Worm (Caenorhabditis elegans) whole organism, L1 larva: ENCODE data around the gene ZC404.1.

Experiments used
- C04F5.9 ChIP-seq: sonication (generic microtip); optimal IDR thresholded peaks from 2 replicates; lab custom pipeline; 2016; ENCODE audit warnings: missing genetic modification characterization, missing compliant biosample characterization
- F16B12.6 ChIP-seq: fragments of 150-350 bp; optimal IDR thresholded peaks from 2 replicates; lab custom pipeline; 2014; ENCODE audit warnings: missing biosample characterization, missing genetic modification characterization
- aha-1 ChIP-seq: fragments of 150-350 bp; optimal IDR thresholded peaks from 2 replicates; lab custom pipeline; 2014; ENCODE audit warnings: missing biosample characterization, missing genetic modification characterization
- alr-1 ChIP-seq: fragments of 200-800 bp; sonication (Bioruptor generic); optimal IDR thresholded peaks from 2 replicates; lab custom pipeline; 2018; ENCODE audit warnings: borderline replicate concordance, mild to moderate bottlenecking, missing genetic modification characterization, missing compliant biosample characterization
- ama-1 ChIP-seq: fragments of 150-350 bp; optimal IDR thresholded peaks from 2 replicates; lab custom pipeline; 2014
- ceh-8 ChIP-seq: fragments of 200-800 bp; sonication (Bioruptor generic); optimal IDR thresholded peaks from 2 replicates; lab custom pipeline; 2018; ENCODE audit warnings: mild to moderate bottlenecking, missing genetic modification characterization, moderate library complexity, missing compliant biosample characterization
- ceh-82 ChIP-seq, 3 experiments: fragments of 150-350 bp in 1 of 3; sonication (generic microtip) in 2 of 3; optimal IDR thresholded peaks; 2 replicates each; lab custom pipeline; 2014 to 2017; ENCODE audit warnings: missing biosample characterization in 3 of 3, missing genetic modification characterization in 3 of 3
- ceh-88 ChIP-seq: fragments of 200-800 bp; sonication (Bioruptor generic); IDR thresholded peaks from 2 replicates; pipeline ENCODE4 v1.3.6; 2022; ENCODE audit warnings: missing genetic modification characterization, missing compliant biosample characterization
- ceh-90 ChIP-seq: sonication (generic microtip); optimal IDR thresholded peaks from 2 replicates; lab custom pipeline; 2016; ENCODE audit warnings: missing genetic modification characterization, missing compliant biosample characterization
- ces-1 ChIP-seq: fragments of 150-350 bp; optimal IDR thresholded peaks from 2 replicates; lab custom pipeline; 2014; ENCODE audit warnings: missing biosample characterization, missing genetic modification reagents, missing genetic modification characterization
- dsc-1 ChIP-seq: sonication (generic microtip); optimal IDR thresholded peaks from 2 replicates; lab custom pipeline; 2016; ENCODE audit warnings: mild to moderate bottlenecking, missing genetic modification characterization, missing compliant biosample characterization
- efl-1 ChIP-seq, 4 experiments: fragments of 150-350 bp; optimal IDR thresholded peaks in 3 of 4; peaks in 1 of 4; 1 replicate in 1 of 4; 2 replicates in 3 of 4; lab custom pipeline; 2014; ENCODE audit warnings: missing biosample characterization in 2 of 4, missing genetic modification characterization in 2 of 4, missing genetic modification reagents in 2 of 4
- egl-27 ChIP-seq, 2 experiments: fragments of 150-350 bp in 1 of 2; sonication (generic microtip); optimal IDR thresholded peaks; 3 replicates each; lab custom pipeline; 2017 to 2018; ENCODE audit warnings: missing biosample characterization in 2 of 2, missing genetic modification characterization in 2 of 2, missing genetic modification reagents in 2 of 2
- elt-2 ChIP-seq: sonication (generic microtip); optimal IDR thresholded peaks from 2 replicates; lab custom pipeline; 2016; ENCODE audit warnings: missing genetic modification characterization, mild to moderate bottlenecking, inconsistent platforms, missing compliant biosample characterization, missing genetic modification reagents
- elt-3 ChIP-seq, 6 experiments: fragments of 150-350 bp in 1 of 6; sonication (generic microtip); optimal IDR thresholded peaks; 2 replicates each; lab custom pipeline; 2017 to 2018; ENCODE audit warnings: missing biosample characterization in 6 of 6, missing genetic modification characterization in 6 of 6, inconsistent platforms in 1 of 6
- fkh-4 ChIP-seq: sonication (generic microtip); optimal IDR thresholded peaks from 2 replicates; lab custom pipeline; 2016; ENCODE audit warnings: missing compliant biosample characterization, missing genetic modification characterization, borderline replicate concordance
- fkh-8 ChIP-seq: sonication (generic microtip); optimal IDR thresholded peaks from 2 replicates; lab custom pipeline; 2016; ENCODE audit warnings: mild to moderate bottlenecking, missing genetic modification characterization, missing compliant biosample characterization
- isw-1 ChIP-seq: fragments of 200-800 bp; sonication (Bioruptor generic); IDR thresholded peaks from 2 replicates; pipeline ENCODE4 v1.3.6; 2022; ENCODE audit warnings: missing genetic modification characterization, missing compliant biosample characterization
- jun-1 ChIP-seq: fragments of 150-350 bp; optimal IDR thresholded peaks from 2 replicates; lab custom pipeline; 2014; ENCODE audit warnings: missing biosample characterization, missing genetic modification reagents, missing genetic modification characterization
- lin-13 ChIP-seq: fragments of 150-350 bp; optimal IDR thresholded peaks from 2 replicates; lab custom pipeline; 2014; ENCODE audit warnings: missing biosample characterization, missing genetic modification reagents, missing genetic modification characterization
- lin-14 ChIP-seq: fragments of 200-800 bp; sonication (Bioruptor generic); optimal IDR thresholded peaks from 2 replicates; lab custom pipeline; 2018; ENCODE audit warnings: mild to moderate bottlenecking, missing genetic modification characterization, moderate library complexity, missing compliant biosample characterization
- mdl-1 ChIP-seq, 2 experiments: fragments of 150-350 bp; optimal IDR thresholded peaks; 2 replicates each; lab custom pipeline; 2014 to 2017; ENCODE audit warnings: missing biosample characterization in 2 of 2, missing genetic modification characterization in 2 of 2, inconsistent platforms in 1 of 2
- nhr-11 ChIP-seq: fragments of 150-350 bp; optimal IDR thresholded peaks from 2 replicates; lab custom pipeline; 2014; ENCODE audit warnings: missing biosample characterization, missing genetic modification characterization
- nhr-20 ChIP-seq: sonication (generic microtip); optimal IDR thresholded peaks from 2 replicates; lab custom pipeline; 2016; ENCODE audit warnings: mild to moderate bottlenecking, missing genetic modification characterization, missing compliant biosample characterization
- nhr-28 ChIP-seq: fragments of 150-350 bp; optimal IDR thresholded peaks from 2 replicates; lab custom pipeline; 2014; ENCODE audit warnings: missing biosample characterization, missing genetic modification characterization
- nhr-47 ChIP-seq: sonication (generic microtip); optimal IDR thresholded peaks from 2 replicates; lab custom pipeline; 2016; ENCODE audit warnings: mild to moderate bottlenecking, missing genetic modification characterization, moderate library complexity, missing compliant biosample characterization
- nhr-71 ChIP-seq: sonication (generic microtip); optimal IDR thresholded peaks from 2 replicates; lab custom pipeline; 2016; ENCODE audit warnings: mild to moderate bottlenecking, missing genetic modification characterization, moderate library complexity, missing compliant biosample characterization
- nhr-76 ChIP-seq: sonication (generic microtip); optimal IDR thresholded peaks from 2 replicates; lab custom pipeline; 2017; ENCODE audit warnings: missing biosample characterization, missing genetic modification characterization
- nhr-77 ChIP-seq: fragments of 150-350 bp; optimal IDR thresholded peaks from 2 replicates; lab custom pipeline; 2014; ENCODE audit warnings: missing biosample characterization, missing genetic modification characterization
- nhr-90 ChIP-seq: sonication (generic microtip); optimal IDR thresholded peaks from 2 replicates; lab custom pipeline; 2016; ENCODE audit warnings: mild to moderate bottlenecking, missing genetic modification characterization, missing compliant biosample characterization; ENCODE audit not compliant: poor library complexity
- pag-3 ChIP-seq: sonication (generic microtip); optimal IDR thresholded peaks from 2 replicates; lab custom pipeline; 2017; ENCODE audit warnings: missing genetic modification characterization, mild to moderate bottlenecking, missing compliant biosample characterization, antibody characterized with exemption, borderline replicate concordance; ENCODE audit not compliant: insufficient read depth
- rnt-1 ChIP-seq: sonication (generic microtip); optimal IDR thresholded peaks from 2 replicates; lab custom pipeline; 2016; ENCODE audit warnings: mild to moderate bottlenecking, missing genetic modification characterization, moderate library complexity, missing compliant biosample characterization
- skn-1 ChIP-seq: fragments of 150-350 bp; optimal IDR thresholded peaks from 2 replicates; lab custom pipeline; 2014; ENCODE audit warnings: missing biosample characterization, missing genetic modification characterization
- snpc-4 ChIP-seq: fragments of 150-350 bp; optimal IDR thresholded peaks from 2 replicates; lab custom pipeline; 2014; ENCODE audit warnings: missing biosample characterization, missing genetic modification characterization
- snu-23 ChIP-seq: sonication (generic microtip); optimal IDR thresholded peaks from 2 replicates; lab custom pipeline; 2016; ENCODE audit warnings: missing genetic modification characterization, missing compliant biosample characterization
- sox-4 ChIP-seq: sonication (generic microtip); optimal IDR thresholded peaks from 2 replicates; lab custom pipeline; 2016; ENCODE audit warnings: missing genetic modification characterization, missing compliant biosample characterization
- sptf-1 ChIP-seq: fragments of 150-350 bp; optimal IDR thresholded peaks from 2 replicates; lab custom pipeline; 2014; ENCODE audit warnings: missing biosample characterization, missing genetic modification characterization
- xbp-1 ChIP-seq: sonication (generic microtip); optimal IDR thresholded peaks from 2 replicates; lab custom pipeline; 2016; ENCODE audit warnings: missing genetic modification characterization, missing compliant biosample characterization
- zag-1 ChIP-seq: fragments of 150-350 bp; optimal IDR thresholded peaks from 2 replicates; lab custom pipeline; 2014; ENCODE audit warnings: missing biosample characterization, missing genetic modification characterization
- ztf-4 ChIP-seq: fragments of 150-350 bp; optimal IDR thresholded peaks from 2 replicates; lab custom pipeline; 2014; ENCODE audit warnings: missing biosample characterization, missing genetic modification characterization

Gene ZC404.1

ce11 chrV:6768452-6768929, 25.5 kb upstream of the ZC404.1 start, which contains the start of the genes T25F10.1 and clik-1 (continued):
- no peak for TF ChIP-seq isw-1 (GFP tag; lab: Robert Waterston, UW)
- TF ChIP-seq nhr-11, result no peak
- TF ChIP-seq pag-3 (tag; lab: Kevin White, UChicago), result peak; percentile 97
- TF ChIP-seq F16B12.6 (tag; lab: Kevin White, UChicago), result no peak
- TF ChIP-seq lin-13 (GFP tag; lab: Kevin White, UChicago), result no peak

ce11 chrV:6769440-6769839, 24.5 kb upstream of the ZC404.1 start:
- peak; percentile 55 for TF ChIP-seq fkh-4 (tag; lab: Kevin White, UChicago)
- TF ChIP-seq ces-1, result no peak
- no peak for TF ChIP-seq nhr-77 (tag; lab: Kevin White, UChicago)
- TF ChIP-seq dsc-1 (tag; lab: Kevin White, UChicago), result peak; percentile 92
- no peak for TF ChIP-seq ceh-90 (tag; lab: Kevin White, UChicago)
- peak; percentile 21 for TF ChIP-seq snu-23 (GFP tag; lab: Kevin White, UChicago)
- peak; percentile 31 for TF ChIP-seq lin-14 (GFP tag; lab: Kevin White, UChicago)
- TF ChIP-seq rnt-1 (tag; lab: Kevin White, UChicago), result peak; percentile 34
- no peak for TF ChIP-seq aha-1 (tag; lab: Kevin White, UChicago)
- no peak for TF ChIP-seq ztf-4
- TF ChIP-seq skn-1, result no peak
- no peak for TF ChIP-seq alr-1
- no peak for TF ChIP-seq jun-1
- TF ChIP-seq, all 84 proteins: peak for 5

- TF ChIP-seq nhr-90 (tag; lab: Kevin White, UChicago) (no peak), nhr-77 (tag; lab: Kevin White, UChicago) (no peak), nhr-76 (tag; lab: Kevin White, UChicago) (no peak), ceh-8 (no peak), nhr-20 (no peak), elt-3 (tag; optimal IDR thresholded peaks at IDR 0.05; lab: Kevin White, UChicago) (no peak), efl-1 (optimal IDR thresholded peaks at IDR 0.05; lab: Kevin White, UChicago) (no peak), efl-1 (GFP tag; optimal IDR thresholded peaks at IDR 0.05 in 1 of 2; lab: Kevin White, UChicago) (no peak)
These were observed 22.3 kb upstream of the ZC404.1 start, which contains the start of gene srh-30 for ce11 chrV:6771645-6772044. TSS of gene srh-30 (minus strand) at chrV:6771745.

DNA sequence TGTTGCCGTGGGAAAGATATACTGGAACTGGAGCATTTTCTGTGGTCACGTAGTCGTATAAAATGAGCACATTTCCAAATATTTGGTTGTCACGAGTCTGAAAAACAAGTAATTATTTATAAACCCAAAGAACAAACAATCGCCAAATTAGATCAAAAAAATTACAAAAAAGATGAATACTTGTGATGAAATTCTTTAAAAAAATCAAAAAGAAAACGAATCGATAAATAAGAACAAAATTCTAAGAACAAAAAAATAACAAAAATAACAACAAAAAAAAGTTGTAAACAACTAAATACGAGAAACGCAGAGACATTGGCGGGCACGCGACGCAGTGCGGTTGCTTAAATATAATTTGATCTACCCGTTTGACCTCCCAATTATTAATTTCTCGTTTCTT, 20.3 kb upstream of the ZC404.1 start, which contains the start of gene ZC404.16:
ZC404.16 (minus strand) TSS at position 101 of the 400 bp plus-strand sequence.
- no peak for TF ChIP-seq snpc-4 (tag; lab: Kevin White, UChicago)
- no peak for TF ChIP-seq ceh-90 (tag; lab: Kevin White, UChicago)
- no peak for TF ChIP-seq ceh-88 (GFP tag; lab: Robert Waterston, UW)
- TF ChIP-seq pag-3 (tag; lab: Kevin White, UChicago), result no peak

ce11 chrV:6775708-6776107, 18.3 kb upstream of the ZC404.1 start, which contains the start of gene srh-28:
TSS of gene srh-28 (minus strand) at chrV:6775808.
- peak; percentile 30 for TF ChIP-seq nhr-47
- TF ChIP-seq C04F5.9 (tag; lab: Kevin White, UChicago), result no peak
- no peak for TF ChIP-seq ama-1 (lab: Kevin White, UChicago)
- no peak for TF ChIP-seq xbp-1 (tag; lab: Kevin White, UChicago)
- TF ChIP-seq mdl-1 (tag; optimal IDR thresholded peaks at IDR 0.05; lab: Kevin White, UChicago), result no peak
- TF ChIP-seq fkh-8 (tag; lab: Kevin White, UChicago), result peak; percentile 49
- TF ChIP-seq egl-27 (tag; optimal IDR thresholded peaks at IDR 0.05; lab: Kevin White, UChicago), result no peak
- no peak for TF ChIP-seq elt-2 (tag; lab: Kevin White, UChicago)
- TF ChIP-seq ceh-8, result no peak
- no peak for TF ChIP-seq sox-4
- no peak for TF ChIP-seq ceh-88 (GFP tag; lab: Robert Waterston, UW)
- TF ChIP-seq sptf-1 (tag; lab: Kevin White, UChicago), result no peak
- TF ChIP-seq nhr-71 (tag; lab: Kevin White, UChicago), result peak; percentile 17
- no peak for TF ChIP-seq nhr-28 (tag; lab: Kevin White, UChicago)
- TF ChIP-seq zag-1, result no peak
- TF ChIP-seq ceh-82 (tag; optimal IDR thresholded peaks at IDR 0.05; lab: Kevin White, UChicago), result no peak
